Worm (Caenorhabditis elegans): Measurements from ENCODE around the gene C02B8.12.
A peak's percentile ranks its signal among the peaks of the same experiment; 100 is the strongest.

C02B8.12 gene

DNA sequence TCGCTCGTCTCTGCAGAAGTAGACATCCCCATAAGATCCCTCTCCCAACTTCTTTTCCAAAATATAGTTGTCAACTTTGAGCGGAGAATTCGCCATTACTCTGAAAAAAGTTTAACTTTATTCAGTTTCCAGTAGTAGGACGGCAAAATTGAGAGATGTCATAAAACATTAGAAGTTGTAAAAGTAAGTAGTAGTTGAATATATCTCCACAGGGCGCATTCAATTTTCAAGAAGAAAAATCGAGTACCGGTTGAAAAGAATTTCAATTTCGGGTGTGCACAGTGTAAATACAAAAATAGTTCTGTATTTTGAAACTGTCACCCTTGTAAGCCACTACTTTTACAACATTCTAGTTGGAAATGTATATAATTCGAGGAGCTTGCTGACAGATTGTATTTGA, 27.5 kb upstream of the C02B8.12 start, which contains the start of gene F22F1.2:
Gene F22F1.2 (minus strand): TSS at position 101 of the 400 bp plus-strand sequence.
- TF ChIP-seq unc-39 (tag; optimal IDR thresholded peaks at IDR 0.05) (no peak), mml-1 (tag; optimal IDR thresholded peaks at IDR 0.05) (no peak), elt-2 (tag; optimal IDR thresholded peaks at IDR 0.05) (no peak), fos-1 (tag; optimal IDR thresholded peaks at IDR 0.05) (no peak), snpc-4 (tag; optimal IDR thresholded peaks at IDR 0.05) (no peak), zag-1 (tag; optimal IDR thresholded peaks at IDR 0.05) (no peak), lsy-12 (tag; optimal IDR thresholded peaks at IDR 0.05) (no peak), elt-3 (tag; optimal IDR thresholded peaks at IDR 0.05) (no peak), daf-12 (tag; optimal IDR thresholded peaks at IDR 0.05) (no peak), ceh-28 (tag; optimal IDR thresholded peaks at IDR 0.05) (no peak), nhr-67 (tag; optimal IDR thresholded peaks at IDR 0.05) (no peak), nhr-28 (tag; optimal IDR thresholded peaks at IDR 0.05) (no peak), sea-2 (GFP tag; optimal IDR thresholded peaks at IDR 0.05) (no peak), nfya-1 (tag; optimal IDR thresholded peaks at IDR 0.05; ENCODE audit: insufficient read depth) (no peak), fkh-2 (tag; optimal IDR thresholded peaks at IDR 0.05) (no peak), R02D3.7 (tag; optimal IDR thresholded peaks at IDR 0.05) (no peak), egl-27 (tag; optimal IDR thresholded peaks at IDR 0.05) (no peak), nhr-237 (tag; optimal IDR thresholded peaks at IDR 0.05) (no peak)

ce11 chrX:8148993-8149392, 25.8 kb upstream of the C02B8.12 start:
- TF ChIP-seq unc-39 (tag; optimal IDR thresholded peaks at IDR 0.05) (no peak), elt-2 (tag; optimal IDR thresholded peaks at IDR 0.05) (peak; percentile 4)

DNA sequence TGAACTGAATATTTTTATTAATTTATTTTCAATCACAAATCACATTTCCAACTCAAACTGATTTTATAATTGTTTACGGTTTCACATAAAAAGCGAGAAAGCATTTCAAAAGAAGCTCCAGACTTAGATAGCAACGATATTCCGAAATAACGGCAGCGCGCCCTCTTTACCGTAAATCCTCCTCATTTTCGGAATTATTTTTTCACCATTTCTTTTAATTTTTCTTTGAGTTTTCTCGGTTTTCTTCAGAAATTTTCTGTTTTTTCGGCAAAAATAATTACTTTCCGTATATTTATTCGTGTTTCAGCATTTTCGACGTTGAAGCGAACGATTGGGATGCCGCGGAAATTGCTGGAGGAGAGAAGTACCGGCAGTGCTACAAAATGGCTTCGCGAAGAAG, 24.2 kb upstream of the C02B8.12 start, which contains the start of gene C02B8.1:
Gene C02B8.1 (plus strand): TSS at position 301 of the 400 bp plus-strand sequence.
- no peak for TF ChIP-seq tbx-2 (tag; optimal IDR thresholded peaks at IDR 0.05)
- no peak for TF ChIP-seq nhr-76 (tag; optimal IDR thresholded peaks at IDR 0.05)
- no peak for TF ChIP-seq nhr-67 (tag; optimal IDR thresholded peaks at IDR 0.05)
- no peak for TF ChIP-seq nfya-1 (tag; optimal IDR thresholded peaks at IDR 0.05; ENCODE audit: insufficient read depth)
- no peak for TF ChIP-seq snpc-4 (tag; optimal IDR thresholded peaks at IDR 0.05)
- TF ChIP-seq ceh-9 (tag; optimal IDR thresholded peaks at IDR 0.05), result no peak
- TF ChIP-seq ceh-82 (tag; optimal IDR thresholded peaks at IDR 0.05), result no peak
- no peak for TF ChIP-seq ZK546.5 (tag; optimal IDR thresholded peaks at IDR 0.05)
- TF ChIP-seq aly-2 (tag; optimal IDR thresholded peaks at IDR 0.05), result no peak
- no peak for TF ChIP-seq nhr-25 (tag; optimal IDR thresholded peaks at IDR 0.05)
- TF ChIP-seq mdl-1 (tag; optimal IDR thresholded peaks at IDR 0.05), result no peak
- TF ChIP-seq R02D3.7 (tag; optimal IDR thresholded peaks at IDR 0.05), result no peak
- TF ChIP-seq nhr-23 (tag; optimal IDR thresholded peaks at IDR 0.05), result no peak
- no peak for TF ChIP-seq lin-39 (tag; optimal IDR thresholded peaks at IDR 0.05)
- TF ChIP-seq nhr-237 (tag; optimal IDR thresholded peaks at IDR 0.05), result no peak
- TF ChIP-seq nhr-77 (tag; optimal IDR thresholded peaks at IDR 0.05), result no peak
- TF ChIP-seq hmg-11 (tag; optimal IDR thresholded peaks at IDR 0.05), result no peak
- TF ChIP-seq daf-12 (tag; optimal IDR thresholded peaks at IDR 0.05), result no peak
- no peak for TF ChIP-seq nhr-11 (tag; optimal IDR thresholded peaks at IDR 0.05)

DNA sequence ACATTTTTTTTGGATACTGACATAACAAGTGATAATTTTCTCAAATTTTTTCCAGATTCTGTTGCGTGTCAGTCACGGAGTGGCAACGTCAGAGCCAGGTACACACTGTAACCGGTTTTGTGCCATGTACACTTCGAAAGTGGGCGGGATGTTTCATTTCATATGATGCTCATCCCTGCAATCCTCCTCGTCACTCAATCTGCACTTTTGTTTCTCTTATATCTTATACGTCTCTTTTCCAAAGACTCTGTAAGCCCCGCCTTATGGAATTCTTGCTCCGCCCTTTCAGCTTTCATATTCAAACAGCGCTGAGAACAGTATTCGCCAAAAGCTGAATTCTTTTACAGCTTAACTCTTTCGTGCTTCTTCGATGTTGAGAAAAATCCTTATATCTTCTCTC, 16.0 kb upstream of the C02B8.12 start, which contains the start of gene C02B8.3:
Gene C02B8.3 (plus strand): TSS at position 301 of the 400 bp plus-strand sequence.
- no peak for TF ChIP-seq nfya-1 (tag; optimal IDR thresholded peaks at IDR 0.05; ENCODE audit: insufficient read depth)
- no peak for TF ChIP-seq mml-1 (tag; optimal IDR thresholded peaks at IDR 0.05)
- TF ChIP-seq hmg-11 (tag; optimal IDR thresholded peaks at IDR 0.05), result no peak
- TF ChIP-seq lsy-12 (tag; optimal IDR thresholded peaks at IDR 0.05), result no peak
- no peak for TF ChIP-seq nhr-43 (tag; optimal IDR thresholded peaks at IDR 0.05; ENCODE audit: poor library complexity, severe bottlenecking)
- TF ChIP-seq ceh-9 (tag; optimal IDR thresholded peaks at IDR 0.05), result no peak
- no peak for TF ChIP-seq nhr-77 (tag; optimal IDR thresholded peaks at IDR 0.05)
- TF ChIP-seq nhr-237 (tag; optimal IDR thresholded peaks at IDR 0.05), result no peak
- no peak for TF ChIP-seq ztf-11 (tag; optimal IDR thresholded peaks at IDR 0.05)
- TF ChIP-seq fkh-10 (GFP tag; optimal IDR thresholded peaks at IDR 0.05), result no peak
- TF ChIP-seq ama-1 (optimal IDR thresholded peaks at IDR 0.05), result no peak

ce11 chrX:8137779-8138178, 14.6 kb upstream of the C02B8.12 start, which contains the start of gene C02B8.7:
Gene C02B8.7, minus strand, starts transcription at chrX:8137879.
- TF ChIP-seq sea-2 (GFP tag; optimal IDR thresholded peaks at IDR 0.05), result no peak
- TF ChIP-seq nhr-43 (tag; optimal IDR thresholded peaks at IDR 0.05; ENCODE audit: poor library complexity, severe bottlenecking), result no peak
- no peak for TF ChIP-seq egl-5 (tag; optimal IDR thresholded peaks at IDR 0.05)
